Worm (Caenorhabditis elegans) whole organism, late embryonic: Measurements from ENCODE around the gene C35B1.5.
"Not testable (repeated sequence)": the region's sequence is repeated elsewhere in the genome, so short reads cannot be mapped to it uniquely, and the experiment has no call there.

Experiments used
- C08G9.2 ChIP-seq: sonication (generic microtip); optimal IDR thresholded peaks from 2 replicates; lab custom pipeline; 2016; ENCODE audit warnings: mild to moderate bottlenecking, missing genetic modification characterization, moderate library complexity, missing compliant biosample characterization
- ahr-1 ChIP-seq: sonication (generic microtip); optimal IDR thresholded peaks from 2 replicates; lab custom pipeline; 2016; ENCODE audit warnings: missing genetic modification characterization, missing compliant biosample characterization
- ama-1 ChIP-seq: fragments of 150-350 bp; optimal IDR thresholded peaks from 2 replicates; lab custom pipeline; 2014
- ceh-18 ChIP-seq: sonication (generic microtip); optimal IDR thresholded peaks from 2 replicates; lab custom pipeline; 2016; ENCODE audit warnings: missing genetic modification characterization, missing compliant biosample characterization
- ceh-2 ChIP-seq: sonication (generic microtip); optimal IDR thresholded peaks from 2 replicates; lab custom pipeline; 2016; ENCODE audit warnings: missing genotype, missing genetic modification characterization, missing compliant biosample characterization
- ceh-24 ChIP-seq: sonication (generic microtip); optimal IDR thresholded peaks from 2 replicates; lab custom pipeline; 2016; ENCODE audit warnings: mild to moderate bottlenecking, missing genetic modification characterization, missing compliant biosample characterization
- ceh-31 ChIP-seq: sonication (generic microtip); optimal IDR thresholded peaks from 2 replicates; lab custom pipeline; 2016; ENCODE audit warnings: missing genetic modification characterization, missing compliant biosample characterization
- ceh-34 ChIP-seq: sonication (generic microtip); optimal IDR thresholded peaks from 2 replicates; lab custom pipeline; 2016; ENCODE audit warnings: mild to moderate bottlenecking, missing genetic modification characterization, missing compliant biosample characterization
- ceh-48 ChIP-seq: sonication (generic microtip); optimal IDR thresholded peaks from 2 replicates; lab custom pipeline; 2016; ENCODE audit warnings: missing genetic modification characterization, inconsistent platforms, missing compliant biosample characterization
- ceh-9 ChIP-seq: sonication (generic microtip); optimal IDR thresholded peaks from 2 replicates; lab custom pipeline; 2016; ENCODE audit warnings: mild to moderate bottlenecking, missing genetic modification characterization, inconsistent platforms, missing compliant biosample characterization
- che-1 ChIP-seq: sonication (generic microtip); optimal IDR thresholded peaks from 2 replicates; lab custom pipeline; 2016; ENCODE audit warnings: mild to moderate bottlenecking, missing genetic modification characterization, missing compliant biosample characterization
- elt-2 ChIP-seq: sonication (generic microtip); optimal IDR thresholded peaks from 2 replicates; lab custom pipeline; 2016; ENCODE audit warnings: missing genetic modification reagents, missing genetic modification characterization, missing compliant biosample characterization
- fax-1 ChIP-seq: sonication (generic microtip); optimal IDR thresholded peaks from 2 replicates; lab custom pipeline; 2016; ENCODE audit warnings: missing genotype, missing genetic modification characterization, missing compliant biosample characterization
- hlh-30 ChIP-seq: sonication (generic microtip); optimal IDR thresholded peaks from 2 replicates; lab custom pipeline; 2017; ENCODE audit warnings: antibody characterized with exemption, missing genetic modification characterization, missing compliant biosample characterization; ENCODE audit not compliant: insufficient read depth
- hlh-6 ChIP-seq: sonication (generic microtip); optimal IDR thresholded peaks from 2 replicates; lab custom pipeline; 2016; ENCODE audit warnings: missing genotype, missing genetic modification characterization, missing compliant biosample characterization
- hlh-8 ChIP-seq: sonication (generic microtip); optimal IDR thresholded peaks from 2 replicates; lab custom pipeline; 2016; ENCODE audit warnings: missing genotype, missing genetic modification characterization, missing compliant biosample characterization
- lin-11 ChIP-seq: fragments of 200-800 bp; sonication (Bioruptor generic); optimal IDR thresholded peaks from 2 replicates; lab custom pipeline; 2018; ENCODE audit warnings: mild to moderate bottlenecking, missing genetic modification characterization, missing compliant biosample characterization
- mec-3 ChIP-seq: sonication (generic microtip); optimal IDR thresholded peaks from 2 replicates; lab custom pipeline; 2016; ENCODE audit warnings: borderline replicate concordance, missing genetic modification characterization, missing compliant biosample characterization
- nfya-1 ChIP-seq: sonication (generic microtip); optimal IDR thresholded peaks from 2 replicates; lab custom pipeline; 2017; ENCODE audit warnings: missing genetic modification characterization, mild to moderate bottlenecking, missing compliant biosample characterization, antibody characterized with exemption, moderate library complexity
- nhr-11 ChIP-seq: fragments of 150-350 bp; optimal IDR thresholded peaks from 2 replicates; lab custom pipeline; 2014; ENCODE audit warnings: missing biosample characterization, missing genetic modification characterization
- nhr-232 ChIP-seq: sonication (generic microtip); optimal IDR thresholded peaks from 2 replicates; lab custom pipeline; 2016; ENCODE audit warnings: missing genetic modification characterization, missing compliant biosample characterization
- odd-2 ChIP-seq: sonication (generic microtip); optimal IDR thresholded peaks from 2 replicates; lab custom pipeline; 2017; ENCODE audit warnings: antibody characterized with exemption, mild to moderate bottlenecking, missing genetic modification characterization, missing compliant biosample characterization
- pat-9 ChIP-seq: fragments of 200-800 bp; sonication (Bioruptor generic); optimal IDR thresholded peaks from 2 replicates; lab custom pipeline; 2018; ENCODE audit warnings: mild to moderate bottlenecking, missing genetic modification characterization, moderate library complexity, missing compliant biosample characterization
- pax-1 ChIP-seq: fragments of 150-350 bp; optimal IDR thresholded peaks from 2 replicates; lab custom pipeline; 2014; ENCODE audit warnings: missing biosample characterization, missing genetic modification characterization
- pha-2 ChIP-seq: sonication (generic microtip); optimal IDR thresholded peaks from 2 replicates; lab custom pipeline; 2017; ENCODE audit warnings: mild to moderate bottlenecking, missing genetic modification characterization, missing compliant biosample characterization
- pha-4 ChIP-seq: fragments of 150-350 bp; optimal IDR thresholded peaks from 2 replicates; lab custom pipeline; 2018; ENCODE audit warnings: missing biosample characterization, missing genetic modification reagents, missing genetic modification characterization
- sdc-2 ChIP-seq: sonication (generic microtip); optimal IDR thresholded peaks from 2 replicates; lab custom pipeline; 2016; ENCODE audit warnings: missing genotype, missing genetic modification characterization, missing compliant biosample characterization
- sox-4 ChIP-seq: sonication (generic microtip); optimal IDR thresholded peaks from 2 replicates; lab custom pipeline; 2017; ENCODE audit warnings: mild to moderate bottlenecking, missing genetic modification characterization, inconsistent platforms, missing compliant biosample characterization
- syd-9 ChIP-seq: sonication (generic microtip); optimal IDR thresholded peaks from 2 replicates; lab custom pipeline; 2016; ENCODE audit warnings: mild to moderate bottlenecking, missing genetic modification characterization, moderate library complexity, missing compliant biosample characterization
- tbx-2 ChIP-seq: sonication (generic microtip); optimal IDR thresholded peaks from 2 replicates; lab custom pipeline; 2016; ENCODE audit warnings: missing genetic modification characterization, missing compliant biosample characterization
- tbx-7 ChIP-seq: sonication (generic microtip); optimal IDR thresholded peaks from 2 replicates; lab custom pipeline; 2016; ENCODE audit warnings: missing genotype, missing genetic modification characterization, missing compliant biosample characterization
- unc-3 ChIP-seq, 2 experiments: fragments of 200-800 bp in 1 of 2; sonication (Bioruptor generic) in 1 of 2; sonication (generic microtip) in 1 of 2; conservative IDR thresholded peaks in 1 of 2; optimal IDR thresholded peaks in 1 of 2; 2 replicates each; pipeline versions ENCODE4 v1.3.6 to Lab custom; 2016 to 2022; ENCODE audit warnings: missing compliant biosample characterization in 2 of 2, missing genetic modification characterization in 2 of 2, missing genetic modification reagents in 1 of 2
- ztf-16 ChIP-seq: sonication (generic microtip); optimal IDR thresholded peaks from 2 replicates; lab custom pipeline; 2017; ENCODE audit warnings: missing genetic modification characterization, missing compliant biosample characterization

The C35B1.5 gene

ce11 chrIV:4084109-4084508, at the start of gene C35B1.5:
Gene C35B1.5 (minus strand): TSS chrIV:4084209.
- TF ChIP-seq pha-4 (tag; lab: Kevin White, UChicago) (no peak), ama-1 (no peak), che-1 (tag; lab: Kevin White, UChicago) (no peak)

DNA sequence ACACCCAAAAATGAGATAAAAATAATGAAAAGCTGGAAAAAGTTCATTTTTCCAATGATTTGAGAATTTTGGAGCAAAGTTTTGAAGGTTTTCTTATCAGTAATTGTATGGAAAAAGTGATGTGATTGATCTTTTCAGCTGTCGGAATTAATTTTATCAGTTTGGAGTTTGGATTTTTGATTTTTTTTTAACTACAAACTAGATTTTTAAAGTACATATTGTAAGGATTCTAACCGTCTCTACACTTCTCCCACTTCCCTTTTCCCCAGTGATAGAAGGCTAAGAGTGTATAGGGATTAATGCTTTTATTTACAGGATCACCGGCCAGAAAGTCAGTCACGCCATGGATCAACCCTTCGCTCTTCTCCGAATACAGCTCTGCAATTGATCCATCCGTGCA, 41.6 kb upstream of the C35B1.5 start, which contains the start of gene F49F1.7:
Gene F49F1.7 (minus strand): TSS at position 101 of the 400 bp plus-strand sequence.
- not testable (repeated sequence) for TF ChIP-seq tbx-2, C08G9.2, mec-3 (tag; lab: Kevin White, UChicago)
- TF ChIP-seq, all 69 proteins: peak for 0; not testable (repeated sequence) for 69

- TF ChIP-seq odd-2 (tag; lab: Kevin White, UChicago), result no peak
- TF ChIP-seq ceh-2 (tag; lab: Kevin White, UChicago), result no peak
- no peak for TF ChIP-seq ztf-16 (tag; lab: Kevin White, UChicago)
- no peak for TF ChIP-seq ceh-31
- TF ChIP-seq hlh-6, result no peak
- no peak for TF ChIP-seq C08G9.2 (tag; lab: Kevin White, UChicago)
- TF ChIP-seq ceh-48 (tag; lab: Kevin White, UChicago), result no peak
- TF ChIP-seq pat-9 (tag; lab: Kevin White, UChicago), result no peak
- no peak for TF ChIP-seq sox-4 (tag; lab: Kevin White, UChicago)
Measured at ce11 chrIV:4123083-4123482, 39.1 kb upstream of the C35B1.5 start, which contains the start of gene mul-1. Gene mul-1 (minus strand): TSS chrIV:4123166.

DNA sequence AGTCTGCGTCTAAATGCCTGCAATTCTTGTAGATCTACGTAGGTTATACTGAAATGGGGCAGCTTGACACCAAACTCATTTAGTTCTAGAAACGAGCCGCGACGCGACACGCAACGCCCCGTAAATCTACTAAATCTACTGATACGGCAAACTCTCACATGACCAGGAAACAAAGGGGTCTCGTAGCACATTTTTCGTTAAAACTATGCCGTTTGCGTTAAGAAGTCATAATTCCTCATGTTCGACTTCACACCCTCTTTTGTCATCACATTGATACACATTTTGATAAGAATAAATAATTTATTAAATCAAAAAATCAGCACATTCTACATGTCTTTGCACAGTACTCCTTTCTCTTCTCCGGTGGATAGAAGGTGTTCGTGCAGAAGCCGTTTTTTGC, 37.0 kb upstream of the C35B1.5 start:
- TF ChIP-seq ceh-48 (tag; lab: Kevin White, UChicago) (no peak), nhr-232 (tag; lab: Kevin White, UChicago) (no peak), hlh-30 (tag; lab: Kevin White, UChicago) (no peak), ceh-34 (tag; lab: Kevin White, UChicago) (no peak), sox-4 (tag; lab: Kevin White, UChicago) (no peak), ceh-31 (no peak), sdc-2 (tag; lab: Kevin White, UChicago) (no peak), nfya-1 (tag; lab: Kevin White, UChicago) (no peak), elt-2 (tag; lab: Kevin White, UChicago) (no peak), ahr-1 (no peak), ceh-9 (tag; lab: Kevin White, UChicago) (no peak), che-1 (tag; lab: Kevin White, UChicago) (no peak), tbx-2 (tag; lab: Kevin White, UChicago) (no peak), mec-3 (tag; lab: Kevin White, UChicago) (no peak), pax-1 (no peak), ceh-18 (tag; lab: Kevin White, UChicago) (no peak), nhr-11 (tag; lab: Kevin White, UChicago) (no peak), hlh-8 (tag; lab: Kevin White, UChicago) (no peak), lin-11 (tag; lab: Kevin White, UChicago) (no peak)

ce11 chrIV:4120263-4120662, 36.3 kb upstream of the C35B1.5 start, which contains the start of gene F49F1.5:
Gene F49F1.5 (minus strand): TSS chrIV:4120415.
- TF ChIP-seq syd-9 (no peak), nhr-11 (tag; lab: Kevin White, UChicago) (no peak), tbx-7 (tag; lab: Kevin White, UChicago) (no peak), ceh-2 (tag; lab: Kevin White, UChicago) (no peak), nfya-1 (tag; lab: Kevin White, UChicago) (no peak), pha-2 (no peak), unc-3 (GFP tag; conservative IDR thresholded peaks at IDR 0.05; lab: Robert Waterston, UW) (no peak), unc-3 (tag; optimal IDR thresholded peaks at IDR 0.05; lab: Kevin White, UChicago) (no peak), ceh-24 (no peak), fax-1 (no peak)
- TF ChIP-seq, all 69 proteins: peak for 0
